Worm (Caenorhabditis elegans) whole organism, L4 larva: ENCODE measurements around the gene F58H1.2.

ENCODE experiments used
- F44E2.7 ChIP-seq: fragments of 200-800 bp; sonication (Bioruptor generic); IDR thresholded peaks from 2 replicates; pipeline ENCODE4 v2.1.2; 2022; ENCODE audit warnings: missing genetic modification characterization, missing compliant biosample characterization
- F49E8.2 ChIP-seq: sonication (generic microtip); optimal IDR thresholded peaks from 2 replicates; lab custom pipeline; 2016; ENCODE audit warnings: missing compliant biosample characterization, mild to moderate bottlenecking, missing genetic modification characterization, borderline replicate concordance
- T20F7.1 ChIP-seq: fragments of 200-800 bp; sonication (Bioruptor generic); optimal IDR thresholded peaks from 2 replicates; lab custom pipeline; 2018; ENCODE audit warnings: mild to moderate bottlenecking, missing genetic modification characterization, missing compliant biosample characterization
- T26A8.4 ChIP-seq: fragments of 200-800 bp; sonication (Bioruptor generic); IDR thresholded peaks from 2 replicates; pipeline ENCODE4 v1.3.6; 2022; ENCODE audit warnings: missing genetic modification characterization, missing compliant biosample characterization
- Y48G9A.11 ChIP-seq: fragments of 200-800 bp; sonication (Bioruptor generic); IDR thresholded peaks from 2 replicates; pipeline ENCODE4 v1.3.6; 2022; ENCODE audit warnings: missing genetic modification reagents, missing genetic modification characterization, missing compliant biosample characterization
- Y75B8A.6 ChIP-seq: fragments of 200-800 bp; sonication (Bioruptor generic); IDR thresholded peaks from 2 replicates; pipeline ENCODE4 v1.3.6; 2022; ENCODE audit warnings: missing genetic modification reagents, missing genetic modification characterization, missing compliant biosample characterization
- ama-1 ChIP-seq: fragments of 150-350 bp; optimal IDR thresholded peaks from 2 replicates; lab custom pipeline; 2014; ENCODE audit warnings: inconsistent platforms, mixed read lengths
- arid-1 ChIP-seq: fragments of 200-800 bp; sonication (Bioruptor generic); conservative IDR thresholded peaks from 2 replicates; pipeline ENCODE4 v1.3.6; 2022; ENCODE audit warnings: missing genetic modification reagents, missing genetic modification characterization, missing compliant biosample characterization
- ceh-20 ChIP-seq: fragments of 200-800 bp; sonication (Bioruptor generic); IDR thresholded peaks from 2 replicates; pipeline ENCODE4 v1.3.6; 2022; ENCODE audit warnings: missing genetic modification reagents, missing genetic modification characterization, missing compliant biosample characterization
- ceh-28 ChIP-seq: fragments of 150-350 bp; optimal IDR thresholded peaks from 2 replicates; lab custom pipeline; 2014; ENCODE audit warnings: missing biosample characterization, missing genetic modification reagents, missing genetic modification characterization
- ceh-32 ChIP-seq: sonication (generic microtip); optimal IDR thresholded peaks from 2 replicates; lab custom pipeline; 2016; ENCODE audit warnings: mild to moderate bottlenecking, missing genetic modification characterization, missing compliant biosample characterization; ENCODE audit not compliant: poor library complexity
- ceh-44 ChIP-seq: fragments of 200-800 bp; sonication (Bioruptor generic); IDR thresholded peaks from 2 replicates; pipeline ENCODE4 v1.3.6; 2022; ENCODE audit warnings: missing genetic modification reagents, missing genetic modification characterization, missing compliant biosample characterization
- ceh-82 ChIP-seq: sonication (generic microtip); optimal IDR thresholded peaks from 2 replicates; lab custom pipeline; 2017; ENCODE audit warnings: missing biosample characterization, missing genetic modification characterization
- ces-1 ChIP-seq: fragments of 150-350 bp; sonication (generic microtip); optimal IDR thresholded peaks from 4 replicates; lab custom pipeline; 2014; ENCODE audit warnings: missing biosample characterization, missing genetic modification reagents, missing genetic modification characterization
- daf-16 ChIP-seq, 3 experiments: sonication (generic microtip); optimal IDR thresholded peaks; 2 replicates each; lab custom pipeline; 2016 to 2017; ENCODE audit warnings: missing genetic modification characterization in 3 of 3, missing genetic modification reagents in 3 of 3, mild to moderate bottlenecking in 2 of 3, missing compliant biosample characterization in 2 of 3, missing biosample characterization in 1 of 3, moderate library complexity in 1 of 3
- daf-19 ChIP-seq: fragments of 200-800 bp; sonication (Bioruptor generic); conservative IDR thresholded peaks from 2 replicates; pipeline ENCODE4 v1.3.6; 2022; ENCODE audit warnings: missing genetic modification characterization, missing compliant biosample characterization
- daf-8 ChIP-seq: fragments of 200-800 bp; sonication (Bioruptor generic); IDR thresholded peaks from 2 replicates; pipeline ENCODE4 v1.3.6; 2022; ENCODE audit warnings: missing genetic modification characterization, missing compliant biosample characterization
- dmd-6 ChIP-seq: fragments of 200-800 bp; sonication (Bioruptor generic); IDR thresholded peaks from 2 replicates; pipeline ENCODE4 v1.3.6; 2022; ENCODE audit warnings: missing genetic modification reagents, missing genetic modification characterization, missing compliant biosample characterization
- dmd-8 ChIP-seq: fragments of 200-800 bp; sonication (Bioruptor generic); IDR thresholded peaks from 2 replicates; pipeline ENCODE4 v1.3.6; 2022; ENCODE audit warnings: missing genetic modification characterization, missing compliant biosample characterization
- dpl-1 ChIP-seq: fragments of 150-350 bp; optimal IDR thresholded peaks from 2 replicates; lab custom pipeline; 2014; ENCODE audit warnings: missing biosample characterization, missing genetic modification reagents, missing genetic modification characterization
- dve-1 ChIP-seq: sonication (generic microtip); optimal IDR thresholded peaks from 2 replicates; lab custom pipeline; 2017; ENCODE audit warnings: antibody characterized with exemption, mild to moderate bottlenecking, missing genetic modification characterization, missing compliant biosample characterization; ENCODE audit not compliant: insufficient read depth
- egl-43 ChIP-seq: fragments of 200-800 bp; sonication (Bioruptor generic); IDR thresholded peaks from 2 replicates; pipeline ENCODE4 v1.3.6; 2022; ENCODE audit warnings: missing genetic modification reagents, missing genetic modification characterization, missing compliant biosample characterization
- fos-1 ChIP-seq: fragments of 150-350 bp; optimal IDR thresholded peaks from 2 replicates; lab custom pipeline; 2014; ENCODE audit warnings: missing biosample characterization, missing genetic modification characterization
- hlh-11 ChIP-seq: fragments of 200-800 bp; sonication (Bioruptor generic); optimal IDR thresholded peaks from 2 replicates; lab custom pipeline; 2018; ENCODE audit warnings: mild to moderate bottlenecking, missing genetic modification characterization, missing compliant biosample characterization
- lin-1 ChIP-seq: fragments of 200-800 bp; sonication (Bioruptor generic); IDR thresholded peaks from 2 replicates; pipeline ENCODE4 v1.3.6; 2022; ENCODE audit warnings: missing genetic modification reagents, missing genetic modification characterization, missing compliant biosample characterization
- lir-3 ChIP-seq: sonication (generic microtip); optimal IDR thresholded peaks from 2 replicates; lab custom pipeline; 2016; ENCODE audit warnings: mild to moderate bottlenecking, missing genetic modification characterization, missing compliant biosample characterization
- lsy-2 ChIP-seq, 2 experiments: fragments of 150-350 bp in 1 of 2; sonication (generic microtip) in 1 of 2; optimal IDR thresholded peaks; 2 replicates each; lab custom pipeline; 2014 to 2017; ENCODE audit warnings: missing biosample characterization in 2 of 2, missing genetic modification characterization in 2 of 2
- madf-5 ChIP-seq, 2 experiments: fragments of 200-800 bp; sonication (Bioruptor generic); IDR thresholded peaks; 2 replicates each; pipeline ENCODE4 v1.3.6; 2022; ENCODE audit warnings: missing compliant biosample characterization in 2 of 2, missing genetic modification characterization in 2 of 2
- mdt-29 ChIP-seq: fragments of 200-800 bp; sonication (Bioruptor generic); IDR thresholded peaks from 2 replicates; pipeline ENCODE4 v1.3.6; 2022; ENCODE audit warnings: missing genetic modification reagents, missing genetic modification characterization, missing compliant biosample characterization
- nhr-10 ChIP-seq: fragments of 150-350 bp; optimal IDR thresholded peaks from 2 replicates; lab custom pipeline; 2014; ENCODE audit warnings: missing biosample characterization, missing genetic modification characterization
- nhr-28 ChIP-seq: fragments of 150-350 bp; optimal IDR thresholded peaks from 2 replicates; lab custom pipeline; 2014; ENCODE audit warnings: missing biosample characterization, missing genetic modification characterization
- nhr-42 ChIP-seq: fragments of 200-800 bp; sonication (Bioruptor generic); IDR thresholded peaks from 2 replicates; pipeline ENCODE4 v1.3.6; 2022; ENCODE audit warnings: missing genetic modification characterization, missing compliant biosample characterization
- nhr-48 ChIP-seq: sonication (generic microtip); optimal IDR thresholded peaks from 2 replicates; lab custom pipeline; 2016; ENCODE audit warnings: mild to moderate bottlenecking, missing genetic modification characterization, missing compliant biosample characterization
- nhr-77 ChIP-seq: fragments of 150-350 bp; optimal IDR thresholded peaks from 2 replicates; lab custom pipeline; 2014; ENCODE audit warnings: missing biosample characterization, missing genetic modification characterization
- php-3 ChIP-seq: fragments of 200-800 bp; sonication (Bioruptor generic); IDR thresholded peaks from 2 replicates; pipeline ENCODE4 v1.3.6; 2022; ENCODE audit warnings: missing genetic modification reagents, missing genetic modification characterization, missing compliant biosample characterization
- pqm-1 ChIP-seq: sonication (generic microtip); optimal IDR thresholded peaks from 2 replicates; lab custom pipeline; 2017; ENCODE audit warnings: missing biosample characterization, missing genetic modification characterization
- set-16 ChIP-seq: fragments of 200-800 bp; sonication (Bioruptor generic); IDR thresholded peaks from 2 replicates; pipeline ENCODE4 v1.3.6; 2022; ENCODE audit warnings: missing genetic modification reagents, missing genetic modification characterization, missing compliant biosample characterization
- snpc-4 ChIP-seq: fragments of 150-350 bp; optimal IDR thresholded peaks from 2 replicates; lab custom pipeline; 2014; ENCODE audit warnings: missing biosample characterization, missing genetic modification characterization
- tra-1 ChIP-seq: fragments of 200-800 bp; sonication (Bioruptor generic); IDR thresholded peaks from 2 replicates; pipeline ENCODE4 v1.3.6; 2022; ENCODE audit warnings: missing genetic modification reagents, missing genetic modification characterization, missing compliant biosample characterization
- unc-130 ChIP-seq: sonication (generic microtip); optimal IDR thresholded peaks from 2 replicates; lab custom pipeline; 2016; ENCODE audit warnings: missing genetic modification reagents, missing genetic modification characterization, missing compliant biosample characterization
- unc-62 ChIP-seq, 3 experiments: fragments of 150-350 bp in 1 of 3; sonication (generic microtip); optimal IDR thresholded peaks in 2 of 3; peaks in 1 of 3; 1 replicate in 1 of 3; 2 replicates in 2 of 3; lab custom pipeline; 2014 to 2017; ENCODE audit warnings: missing biosample characterization in 3 of 3, missing genetic modification characterization in 3 of 3, missing genetic modification reagents in 3 of 3, missing genotype in 1 of 3
- zfp-3 ChIP-seq: fragments of 200-800 bp; sonication (Bioruptor generic); conservative IDR thresholded peaks from 2 replicates; pipeline ENCODE4 v1.3.6; 2022; ENCODE audit warnings: missing genetic modification reagents, missing genetic modification characterization, missing compliant biosample characterization
- zip-11 ChIP-seq: fragments of 200-800 bp; sonication (Bioruptor generic); IDR thresholded peaks from 2 replicates; pipeline ENCODE4 v1.3.6; 2022; ENCODE audit warnings: missing genetic modification characterization, missing compliant biosample characterization
- ztf-11 ChIP-seq: fragments of 150-350 bp; optimal IDR thresholded peaks from 2 replicates; lab custom pipeline; 2014; ENCODE audit warnings: missing biosample characterization, missing genetic modification characterization

Gene F58H1.2

DNA sequence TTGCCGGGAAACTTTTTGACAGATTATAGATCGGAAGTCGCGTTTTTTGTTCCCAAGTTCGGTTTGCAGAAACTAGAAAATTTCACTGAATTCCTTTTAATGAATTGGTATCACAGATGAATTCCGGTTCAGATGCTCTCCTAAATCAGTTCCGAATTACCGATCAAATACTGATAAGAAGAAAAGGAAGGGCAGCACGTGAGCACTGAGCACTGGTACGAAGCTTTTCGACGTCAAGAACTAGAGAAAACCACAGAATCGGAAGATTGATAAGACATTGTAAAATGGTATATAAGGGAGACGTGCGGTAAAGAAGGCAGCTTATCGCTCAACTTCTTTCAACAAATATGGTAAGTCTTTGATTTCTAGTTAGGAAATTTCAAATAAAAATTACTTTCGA, 46.3 kb downstream of the F58H1.2 start, which contains the start of gene cpr-1 (continued):
- no peak for TF ChIP-seq snpc-4 (tag; lab: Kevin White, UChicago)
- no peak for TF ChIP-seq ama-1
- TF ChIP-seq set-16 (GFP tag; lab: Robert Waterston, UW) = no peak
- TF ChIP-seq F49E8.2 (tag; lab: Kevin White, UChicago) = no peak
- peak; percentile 69 for TF ChIP-seq nhr-48 (tag; lab: Kevin White, UChicago)
- TF ChIP-seq Y75B8A.6 = no peak
- TF ChIP-seq dpl-1 (GFP tag; lab: Kevin White, UChicago) = no peak
- no peak for TF ChIP-seq ceh-20 (GFP tag; lab: Robert Waterston, UW)
- no peak for TF ChIP-seq ceh-82 (tag; lab: Kevin White, UChicago)
- peak; percentile 69 for TF ChIP-seq nhr-28 (tag; lab: Kevin White, UChicago)
- TF ChIP-seq madf-5 (GFP tag; IDR thresholded peaks at IDR 0.05; lab: Robert Waterston, UW) = no peak
- no peak for TF ChIP-seq F44E2.7 (GFP tag; lab: Robert Waterston, UW)
- no peak for TF ChIP-seq unc-130 (GFP tag; lab: Kevin White, UChicago)
- peak; percentile 87 for TF ChIP-seq hlh-11
- no peak for TF ChIP-seq ztf-11 (tag; lab: Kevin White, UChicago)
- TF ChIP-seq Y48G9A.11 (GFP tag; lab: Robert Waterston, UW) = no peak
- TF ChIP-seq ces-1 (GFP tag; lab: Kevin White, UChicago) = no peak
- TF ChIP-seq unc-62 (GFP tag; optimal IDR thresholded peaks at IDR 0.05 in 1 of 2; lab: Kevin White, UChicago) = peak in 1 of 2 experiments; percentile 75
- no peak for TF ChIP-seq unc-62 (tag; optimal IDR thresholded peaks at IDR 0.05; lab: Kevin White, UChicago)
- TF ChIP-seq ceh-32 (tag; lab: Kevin White, UChicago) = no peak
- TF ChIP-seq zip-11 (GFP tag; lab: Robert Waterston, UW) = no peak
- no peak for TF ChIP-seq php-3
- no peak for TF ChIP-seq arid-1 (GFP tag; lab: Robert Waterston, UW)

DNA sequence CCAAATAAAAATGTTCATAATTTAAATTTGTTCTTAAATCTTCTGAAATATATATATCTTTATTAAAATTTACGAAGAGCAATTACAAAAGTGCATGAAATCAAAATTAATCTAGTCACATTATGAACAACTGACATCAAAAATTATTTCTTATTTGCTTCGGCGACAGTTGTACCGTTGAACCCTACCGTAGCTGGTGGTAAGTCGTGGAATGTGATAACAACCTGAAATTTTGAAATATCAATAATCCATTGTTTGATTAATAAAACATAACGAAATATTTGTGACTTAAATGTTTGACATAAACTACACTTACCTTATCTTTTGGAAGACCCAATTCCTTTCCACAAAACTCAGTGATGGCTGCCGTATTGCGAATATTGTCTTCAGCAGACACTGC, 47.8 kb downstream of the F58H1.2 start:
- TF ChIP-seq ceh-28 (tag; lab: Kevin White, UChicago) (no peak), lsy-2 (tag; optimal IDR thresholded peaks at IDR 0.05; lab: Kevin White, UChicago) (peak in 1 of 2 experiments; percentile 21), fos-1 (no peak), dmd-8 (GFP tag; lab: Robert Waterston, UW) (no peak), nhr-10 (tag; lab: Kevin White, UChicago) (peak; percentile 27), tra-1 (GFP tag; lab: Robert Waterston, UW) (0 out of 2 replicates have a peak, but pooled peaks have one; percentile 46), T26A8.4 (no peak), daf-16 (GFP tag; optimal IDR thresholded peaks at IDR 0.05; lab: Kevin White, UChicago) (no peak), daf-16 (tag; optimal IDR thresholded peaks at IDR 0.05; lab: Kevin White, UChicago) (peak; percentile 39), daf-8 (GFP tag; lab: Robert Waterston, UW) (no peak), F44E2.7 (GFP tag; lab: Robert Waterston, UW) (no peak), hlh-11 (peak; percentile 49), egl-43 (GFP tag; lab: Robert Waterston, UW) (no peak), nhr-28 (tag; lab: Kevin White, UChicago) (peak; percentile 77), unc-130 (GFP tag; lab: Kevin White, UChicago) (no peak), nhr-77 (peak; percentile 86), zfp-3 (GFP tag; lab: Robert Waterston, UW) (0 out of 2 replicates have a peak, but pooled peaks have one; percentile 9), dmd-6 (GFP tag; lab: Robert Waterston, UW) (peak; percentile 80), pqm-1 (tag; lab: Kevin White, UChicago) (peak; percentile 34), daf-19 (GFP tag; lab: Robert Waterston, UW) (no peak), unc-62 (GFP tag; optimal IDR thresholded peaks at IDR 0.05 in 1 of 2; lab: Kevin White, UChicago) (no peak), unc-62 (tag; optimal IDR thresholded peaks at IDR 0.05; lab: Kevin White, UChicago) (no peak), lin-1 (0 out of 2 replicates have a peak, but pooled peaks have one; percentile 13), mdt-29 (no peak), T20F7.1 (GFP tag; lab: Kevin White, UChicago) (peak; percentile 56), dve-1 (tag; lab: Kevin White, UChicago) (peak; percentile 68), ceh-44 (GFP tag; lab: Robert Waterston, UW) (no peak), lir-3 (tag; lab: Kevin White, UChicago) (no peak), nhr-42 (GFP tag; lab: Robert Waterston, UW) (no peak)
